Worm (Caenorhabditis elegans) whole organism, L1 larva: ENCODE results near the gene F46F5.8.

Experiments used
- aha-1 ChIP-seq: fragments of 150-350 bp; optimal IDR thresholded peaks from 2 replicates; lab custom pipeline; 2014; ENCODE audit warnings: missing biosample characterization, missing genetic modification characterization
- aly-2 ChIP-seq: fragments of 150-350 bp; optimal IDR thresholded peaks from 2 replicates; lab custom pipeline; 2014; ENCODE audit warnings: missing biosample characterization, missing genetic modification characterization
- ces-1 ChIP-seq: fragments of 150-350 bp; optimal IDR thresholded peaks from 2 replicates; lab custom pipeline; 2014; ENCODE audit warnings: missing biosample characterization, missing genetic modification reagents, missing genetic modification characterization
- dsc-1 ChIP-seq: sonication (generic microtip); optimal IDR thresholded peaks from 2 replicates; lab custom pipeline; 2016; ENCODE audit warnings: mild to moderate bottlenecking, missing genetic modification characterization, missing compliant biosample characterization
- fkh-4 ChIP-seq: sonication (generic microtip); optimal IDR thresholded peaks from 2 replicates; lab custom pipeline; 2016; ENCODE audit warnings: missing compliant biosample characterization, missing genetic modification characterization, borderline replicate concordance
- nhr-11 ChIP-seq: fragments of 150-350 bp; optimal IDR thresholded peaks from 2 replicates; lab custom pipeline; 2014; ENCODE audit warnings: missing biosample characterization, missing genetic modification characterization
- nhr-12 ChIP-seq: sonication (generic microtip); optimal IDR thresholded peaks from 2 replicates; lab custom pipeline; 2017; ENCODE audit warnings: missing biosample characterization, missing genetic modification characterization
- nhr-90 ChIP-seq: sonication (generic microtip); optimal IDR thresholded peaks from 2 replicates; lab custom pipeline; 2016; ENCODE audit warnings: mild to moderate bottlenecking, missing genetic modification characterization, missing compliant biosample characterization; ENCODE audit not compliant: poor library complexity
- skn-1 ChIP-seq: fragments of 150-350 bp; optimal IDR thresholded peaks from 2 replicates; lab custom pipeline; 2014; ENCODE audit warnings: missing biosample characterization, missing genetic modification characterization
- snpc-4 ChIP-seq: fragments of 150-350 bp; optimal IDR thresholded peaks from 2 replicates; lab custom pipeline; 2014; ENCODE audit warnings: missing biosample characterization, missing genetic modification characterization
- tbx-2 ChIP-seq: sonication (generic microtip); optimal IDR thresholded peaks from 2 replicates; lab custom pipeline; 2016; ENCODE audit warnings: missing genetic modification characterization, missing compliant biosample characterization
- tlp-1 ChIP-seq: fragments of 150-350 bp; optimal IDR thresholded peaks from 2 replicates; lab custom pipeline; 2014; ENCODE audit warnings: missing biosample characterization, missing genetic modification characterization
- ztf-11 ChIP-seq, 2 experiments: sonication (generic microtip); optimal IDR thresholded peaks; 2 replicates each; lab custom pipeline; 2016 to 2017; ENCODE audit warnings: missing genetic modification characterization in 2 of 2, missing biosample characterization in 1 of 2, missing compliant biosample characterization in 1 of 2

ce11 chrII:786938-787337 lies 34.5 kb downstream of the F46F5.8 start, which contains the start of gene F46F5.16:
- TF ChIP-seq nhr-12 (tag; lab: Kevin White, UChicago) = no peak
- no peak for TF ChIP-seq dsc-1
- no peak for TF ChIP-seq tbx-2
- no peak for TF ChIP-seq skn-1 (tag; lab: Kevin White, UChicago)
- TF ChIP-seq nhr-90 (tag; lab: Kevin White, UChicago) = no peak
- TF ChIP-seq ztf-11 (tag; optimal IDR thresholded peaks at IDR 0.05; lab: Kevin White, UChicago) = no peak
- TF ChIP-seq fkh-4 = no peak
- TF ChIP-seq aha-1 (tag; lab: Kevin White, UChicago) = no peak
- TF ChIP-seq snpc-4 (tag; lab: Kevin White, UChicago) = no peak
- TF ChIP-seq ces-1 (GFP tag; lab: Kevin White, UChicago) = no peak
- TF ChIP-seq nhr-11 = no peak
- no peak for TF ChIP-seq aly-2 (tag; lab: Kevin White, UChicago)
- TF ChIP-seq tlp-1 (tag; lab: Kevin White, UChicago) = no peak
